Worm (Caenorhabditis elegans): Measurements from ENCODE around the gene T10B5.10.

Gene T10B5.10

ce11 chrV:1862954-1863353, 6.9 kb upstream of the T10B5.10 start:
- no peak for TF ChIP-seq tra-4 (tag; optimal IDR thresholded peaks at IDR 0.05)

- no peak for TF ChIP-seq sea-1 (GFP tag; conservative IDR thresholded peaks at IDR 0.05)
- no peak for TF ChIP-seq hmbx-1 (tag; optimal IDR thresholded peaks at IDR 0.05)
- no peak for TF ChIP-seq tbx-37 (GFP tag; conservative IDR thresholded peaks at IDR 0.05)
- no peak for TF ChIP-seq scrt-1 (GFP tag; IDR thresholded peaks at IDR 0.05)
- no peak for TF ChIP-seq hmg-4 (GFP tag; optimal IDR thresholded peaks at IDR 0.05)
- TF ChIP-seq flt-1 (GFP tag; IDR thresholded peaks at IDR 0.05), result no peak
- no peak for TF ChIP-seq tra-4 (tag; optimal IDR thresholded peaks at IDR 0.05)
- no peak for TF ChIP-seq tbx-11 (GFP tag; IDR thresholded peaks at IDR 0.05)
- no peak for TF ChIP-seq ama-1 (optimal IDR thresholded peaks at IDR 0.05)
- no peak for TF ChIP-seq ets-7 (tag; optimal IDR thresholded peaks at IDR 0.05)
- TF ChIP-seq F13C5.2 (tag; optimal IDR thresholded peaks at IDR 0.05), result no peak
- TF ChIP-seq aly-1 (tag; optimal IDR thresholded peaks at IDR 0.05), result no peak
- TF ChIP-seq hnd-1 (tag; optimal IDR thresholded peaks at IDR 0.05), result no peak
- no peak for TF ChIP-seq ceh-36 (tag; optimal IDR thresholded peaks at IDR 0.05)
- TF ChIP-seq B0310.2 (tag; optimal IDR thresholded peaks at IDR 0.05), result no peak
- no peak for TF ChIP-seq ceh-13 (GFP tag; optimal IDR thresholded peaks at IDR 0.05)
- no peak for TF ChIP-seq pes-1 (GFP tag; IDR thresholded peaks at IDR 0.05)
These were observed 1.8 kb upstream of the T10B5.10 start for ce11 chrV:1857840-1858239.

- no peak for TF ChIP-seq ets-7 (tag; optimal IDR thresholded peaks at IDR 0.05)
- no peak for TF ChIP-seq ceh-36 (tag; optimal IDR thresholded peaks at IDR 0.05)
- no peak for TF ChIP-seq tbx-11 (GFP tag; IDR thresholded peaks at IDR 0.05)
- TF ChIP-seq sea-1 (GFP tag; conservative IDR thresholded peaks at IDR 0.05), result no peak
- no peak for TF ChIP-seq hmg-4 (GFP tag; optimal IDR thresholded peaks at IDR 0.05)
- no peak for TF ChIP-seq ceh-13 (GFP tag; optimal IDR thresholded peaks at IDR 0.05)
- no peak for TF ChIP-seq flt-1 (GFP tag; IDR thresholded peaks at IDR 0.05)
- no peak for TF ChIP-seq ama-1 (optimal IDR thresholded peaks at IDR 0.05)
- TF ChIP-seq tbx-37 (GFP tag; conservative IDR thresholded peaks at IDR 0.05), result no peak
These were observed 989 bp downstream of the T10B5.10 start for ce11 chrV:1855087-1855486.

ce11 chrV:1849992-1850391, 6.1 kb downstream of the T10B5.10 start:
- peak; percentile 45; the same call in 1 of the 2 replicates for TF ChIP-seq pes-1 (GFP tag; IDR thresholded peaks at IDR 0.05)

ce11 chrV:1848590-1848989, 7.5 kb downstream of the T10B5.10 start:
- TF ChIP-seq ceh-36 (tag; optimal IDR thresholded peaks at IDR 0.05), result peak; percentile 88
- no peak for TF ChIP-seq scrt-1 (GFP tag; IDR thresholded peaks at IDR 0.05)
- TF ChIP-seq hmg-4 (GFP tag; optimal IDR thresholded peaks at IDR 0.05), result no peak

- no peak for TF ChIP-seq scrt-1 (GFP tag; IDR thresholded peaks at IDR 0.05)
- no peak for TF ChIP-seq tbx-11 (GFP tag; IDR thresholded peaks at IDR 0.05)
These were observed 10.1 kb downstream of the T10B5.10 start, which contains the start of gene T10B5.7 for ce11 chrV:1845977-1846376. T10B5.7 (plus strand) TSS chrV:1846201.

- no peak for TF ChIP-seq hmg-4 (GFP tag; optimal IDR thresholded peaks at IDR 0.05)
- no peak for TF ChIP-seq pes-1 (GFP tag; IDR thresholded peaks at IDR 0.05)
- no peak for TF ChIP-seq aly-1 (tag; optimal IDR thresholded peaks at IDR 0.05)
- TF ChIP-seq tbx-37 (GFP tag; conservative IDR thresholded peaks at IDR 0.05), result no peak
- no peak for TF ChIP-seq ama-1 (optimal IDR thresholded peaks at IDR 0.05)
- no peak for TF ChIP-seq tra-4 (tag; optimal IDR thresholded peaks at IDR 0.05)
- TF ChIP-seq ets-7 (tag; optimal IDR thresholded peaks at IDR 0.05), result no peak
- TF ChIP-seq sea-1 (GFP tag; conservative IDR thresholded peaks at IDR 0.05), result no peak
- no peak for TF ChIP-seq B0310.2 (tag; optimal IDR thresholded peaks at IDR 0.05)
- TF ChIP-seq F13C5.2 (tag; optimal IDR thresholded peaks at IDR 0.05), result no peak
- no peak for TF ChIP-seq hmbx-1 (tag; optimal IDR thresholded peaks at IDR 0.05)
- TF ChIP-seq flt-1 (GFP tag; IDR thresholded peaks at IDR 0.05), result no peak
These were observed 14.3 kb downstream of the T10B5.10 start, which contains the start of gene T10B5.8 for ce11 chrV:1841744-1842143. T10B5.8 (plus strand) TSS chrV:1842044.

ce11 chrV:1829973-1830372, 26.1 kb downstream of the T10B5.10 start, which contains the start of gene Y32G9B.1:
Y32G9B.1 (minus strand) TSS chrV:1830073.
- TF ChIP-seq sea-1 (GFP tag; conservative IDR thresholded peaks at IDR 0.05) (no peak), hmbx-1 (tag; optimal IDR thresholded peaks at IDR 0.05) (no peak), tra-4 (tag; optimal IDR thresholded peaks at IDR 0.05) (no peak), F13C5.2 (tag; optimal IDR thresholded peaks at IDR 0.05) (no peak), pes-1 (GFP tag; IDR thresholded peaks at IDR 0.05) (no peak), ama-1 (optimal IDR thresholded peaks at IDR 0.05) (no peak), B0310.2 (tag; optimal IDR thresholded peaks at IDR 0.05) (no peak), flt-1 (GFP tag; IDR thresholded peaks at IDR 0.05) (no peak), tbx-11 (GFP tag; IDR thresholded peaks at IDR 0.05) (no peak), ets-7 (tag; optimal IDR thresholded peaks at IDR 0.05) (no peak), hmg-4 (GFP tag; optimal IDR thresholded peaks at IDR 0.05) (no peak)

ce11 chrV:1824528-1824927, 31.5 kb downstream of the T10B5.10 start:
- TF ChIP-seq pes-1 (GFP tag; IDR thresholded peaks at IDR 0.05) (no peak), hmg-4 (GFP tag; optimal IDR thresholded peaks at IDR 0.05) (no peak), ets-7 (tag; optimal IDR thresholded peaks at IDR 0.05) (no peak), hnd-1 (tag; optimal IDR thresholded peaks at IDR 0.05) (no peak), ceh-13 (GFP tag; optimal IDR thresholded peaks at IDR 0.05) (no peak), F13C5.2 (tag; optimal IDR thresholded peaks at IDR 0.05) (no peak), scrt-1 (GFP tag; IDR thresholded peaks at IDR 0.05) (no peak), sea-1 (GFP tag; conservative IDR thresholded peaks at IDR 0.05) (no peak), aly-1 (tag; optimal IDR thresholded peaks at IDR 0.05) (no peak), tbx-37 (GFP tag; conservative IDR thresholded peaks at IDR 0.05) (no peak), ama-1 (optimal IDR thresholded peaks at IDR 0.05) (no peak)
